Worm (Caenorhabditis elegans) whole organism, early embryonic: ENCODE results near the gene clec-176.

ENCODE experiments used
- B0310.2 ChIP-seq: sonication (generic microtip); optimal IDR thresholded peaks from 2 replicates; lab custom pipeline; 2016; ENCODE audit warnings: mild to moderate bottlenecking, missing genetic modification characterization, missing compliant biosample characterization
- F13C5.2 ChIP-seq: sonication (generic microtip); optimal IDR thresholded peaks from 2 replicates; lab custom pipeline; 2017; ENCODE audit warnings: mild to moderate bottlenecking, missing genetic modification characterization, inconsistent platforms, missing compliant biosample characterization
- aly-1 ChIP-seq: sonication (generic microtip); optimal IDR thresholded peaks from 2 replicates; lab custom pipeline; 2016; ENCODE audit warnings: missing genetic modification characterization, missing compliant biosample characterization
- ama-1 ChIP-seq: fragments of 150-350 bp; optimal IDR thresholded peaks from 2 replicates; lab custom pipeline; 2014
- flt-1 ChIP-seq: fragments of 200-800 bp; sonication (Bioruptor generic); IDR thresholded peaks from 2 replicates; pipeline ENCODE4 v1.3.6; 2022; ENCODE audit warnings: missing genetic modification characterization, missing compliant biosample characterization
- hmbx-1 ChIP-seq: sonication (generic microtip); optimal IDR thresholded peaks from 2 replicates; lab custom pipeline; 2016; ENCODE audit warnings: mild to moderate bottlenecking, missing genetic modification characterization, missing compliant biosample characterization
- hmg-4 ChIP-seq: fragments of 200-800 bp; sonication (Bioruptor generic); optimal IDR thresholded peaks from 2 replicates; lab custom pipeline; 2018; ENCODE audit warnings: mild to moderate bottlenecking, missing genetic modification characterization, missing compliant biosample characterization
- hnd-1 ChIP-seq: sonication (generic microtip); optimal IDR thresholded peaks from 2 replicates; lab custom pipeline; 2016; ENCODE audit warnings: missing genetic modification characterization, missing compliant biosample characterization
- pes-1 ChIP-seq: fragments of 200-800 bp; sonication (Bioruptor generic); IDR thresholded peaks from 2 replicates; pipeline ENCODE4 v1.3.6; 2022; ENCODE audit warnings: missing genetic modification reagents, missing genetic modification characterization, missing compliant biosample characterization
- scrt-1 ChIP-seq: fragments of 200-800 bp; sonication (Bioruptor generic); IDR thresholded peaks from 2 replicates; pipeline ENCODE4 v1.3.6; 2022; ENCODE audit warnings: missing genetic modification characterization, missing compliant biosample characterization
- sea-1 ChIP-seq: fragments of 200-800 bp; sonication (Bioruptor generic); conservative IDR thresholded peaks from 2 replicates; pipeline ENCODE4 v1.3.6; 2022; ENCODE audit warnings: missing genetic modification characterization, missing compliant biosample characterization
- tbx-11 ChIP-seq: fragments of 200-800 bp; sonication (Bioruptor generic); IDR thresholded peaks from 2 replicates; pipeline ENCODE4 v1.3.6; 2022; ENCODE audit warnings: missing genetic modification characterization, missing compliant biosample characterization
- tbx-37 ChIP-seq: fragments of 200-800 bp; sonication (Bioruptor generic); conservative IDR thresholded peaks from 2 replicates; pipeline ENCODE4 v1.3.6; 2022; ENCODE audit warnings: missing genetic modification reagents, missing genetic modification characterization, missing compliant biosample characterization
- tra-4 ChIP-seq: sonication (generic microtip); optimal IDR thresholded peaks from 2 replicates; lab custom pipeline; 2017; ENCODE audit warnings: missing genetic modification characterization, missing compliant biosample characterization

ce11 chrIV:5002448-5002847, 18.6 kb downstream of the clec-176 start, which contains the start of gene pes-1:
- TF ChIP-seq ama-1 (lab: Kevin White, UChicago) (no peak), hmbx-1 (tag; lab: Kevin White, UChicago) (no peak), aly-1 (tag; lab: Kevin White, UChicago) (no peak), tbx-11 (GFP tag; lab: Robert Waterston, UW) (no peak), flt-1 (GFP tag; lab: Robert Waterston, UW) (no peak), scrt-1 (GFP tag; lab: Robert Waterston, UW) (no peak), sea-1 (GFP tag; lab: Robert Waterston, UW) (no peak), tbx-37 (GFP tag; lab: Robert Waterston, UW) (no peak), F13C5.2 (tag; lab: Kevin White, UChicago) (no peak), B0310.2 (no peak), pes-1 (GFP tag; lab: Robert Waterston, UW) (no peak), hmg-4 (GFP tag; lab: Kevin White, UChicago) (no peak), tra-4 (tag; lab: Kevin White, UChicago) (no peak), hnd-1 (tag; lab: Kevin White, UChicago) (no peak)
